Fruit fly (Drosophila melanogaster): ENCODE data around the gene CG9154.

CG9154 gene

dm6 chr2L:6076829-6077364, 6.4 kb upstream of the CG9154 start:
- TF ChIP-seq fru (GFP tag; optimal IDR thresholded peaks at IDR 0.05), result no peak

- TF ChIP-seq Rel (GFP tag; optimal IDR thresholded peaks at IDR 0.05) (no peak), Rel (tag; optimal IDR thresholded peaks at IDR 0.05) (peak; percentile 69), rgr (GFP tag; optimal IDR thresholded peaks at IDR 0.05) (no peak)
Measured at dm6 chr2L:6076143-6076542, 5.7 kb upstream of the CG9154 start.

dm6 chr2L:6075345-6075744, 4.9 kb upstream of the CG9154 start:
- TF ChIP-seq sage (GFP tag; optimal IDR thresholded peaks at IDR 0.05), result no peak
- no peak for TF ChIP-seq CG9705 (GFP tag; optimal IDR thresholded peaks at IDR 0.05)
- no peak for TF ChIP-seq tai (GFP tag; optimal IDR thresholded peaks at IDR 0.05)
- no peak for TF ChIP-seq N (GFP tag; optimal IDR thresholded peaks at IDR 0.05)
- no peak for TF ChIP-seq Hnf4 (GFP tag; optimal IDR thresholded peaks at IDR 0.05)
- TF ChIP-seq Hr78 (GFP tag; optimal IDR thresholded peaks at IDR 0.05), result no peak
- TF ChIP-seq Mio (GFP tag; optimal IDR thresholded peaks at IDR 0.05), result no peak
- TF ChIP-seq Vsx2 (GFP tag; optimal IDR thresholded peaks at IDR 0.05; ENCODE audit: partially characterized antibody), result no peak
- no peak for TF ChIP-seq rgr (GFP tag; optimal IDR thresholded peaks at IDR 0.05)
- no peak for TF ChIP-seq OdsH (GFP tag; optimal IDR thresholded peaks at IDR 0.05)
- TF ChIP-seq usp (GFP tag; optimal IDR thresholded peaks at IDR 0.05), result no peak
- TF ChIP-seq Abd-B (GFP tag; optimal IDR thresholded peaks at IDR 0.05), result no peak
- no peak for TF ChIP-seq h (GFP tag; optimal IDR thresholded peaks at IDR 0.05)
- no peak for TF ChIP-seq dsf (GFP tag; optimal IDR thresholded peaks at IDR 0.05; ENCODE audit: borderline replicate concordance)
- no peak for TF ChIP-seq psq (GFP tag; optimal IDR thresholded peaks at IDR 0.05)
- TF ChIP-seq GATAd (GFP tag; optimal IDR thresholded peaks at IDR 0.05), result no peak

- no peak for TF ChIP-seq N (GFP tag; optimal IDR thresholded peaks at IDR 0.05)
- no peak for TF ChIP-seq Mio (GFP tag; optimal IDR thresholded peaks at IDR 0.05)
- TF ChIP-seq CrebA (GFP tag; optimal IDR thresholded peaks at IDR 0.05; ENCODE audit: borderline replicate concordance), result no peak
- TF ChIP-seq Hr83 (GFP tag; optimal IDR thresholded peaks at IDR 0.05; ENCODE audit: poor library complexity, severe bottlenecking), result no peak
- TF ChIP-seq sage (GFP tag; optimal IDR thresholded peaks at IDR 0.05), result no peak
- TF ChIP-seq rgr (GFP tag; optimal IDR thresholded peaks at IDR 0.05), result no peak
- no peak for TF ChIP-seq Dif (GFP tag; optimal IDR thresholded peaks at IDR 0.05; ENCODE audit: partially characterized antibody)
- TF ChIP-seq HLH106 (tag; optimal IDR thresholded peaks at IDR 0.05), result no peak
- TF ChIP-seq dsf (GFP tag; optimal IDR thresholded peaks at IDR 0.05; ENCODE audit: borderline replicate concordance), result no peak
- TF ChIP-seq GATAd (GFP tag; optimal IDR thresholded peaks at IDR 0.05), result no peak
- no peak for TF ChIP-seq psq (GFP tag; optimal IDR thresholded peaks at IDR 0.05)
- TF ChIP-seq foxo (GFP tag; optimal IDR thresholded peaks at IDR 0.05), result no peak
- TF ChIP-seq Vsx2 (GFP tag; optimal IDR thresholded peaks at IDR 0.05; ENCODE audit: partially characterized antibody), result no peak
- TF ChIP-seq dl (GFP tag; optimal IDR thresholded peaks at IDR 0.05; ENCODE audit: insufficient read depth in 1 of 2, partially characterized antibody in 2 of 2), result no peak
- TF ChIP-seq Myc (optimal IDR thresholded peaks at IDR 0.05), result no peak
- TF ChIP-seq br (GFP tag; optimal IDR thresholded peaks at IDR 0.05), result no peak
- no peak for TF ChIP-seq jim (GFP tag; optimal IDR thresholded peaks at IDR 0.05)
- TF ChIP-seq ey (GFP tag; optimal IDR thresholded peaks at IDR 0.05), result no peak
- no peak for TF ChIP-seq CG9705 (GFP tag; optimal IDR thresholded peaks at IDR 0.05)
Measured at dm6 chr2L:6074314-6074713, 3.8 kb upstream of the CG9154 start.

dm6 chr2L:6073894-6074293, 3.4 kb upstream of the CG9154 start:
- no peak for TF ChIP-seq Abd-B (GFP tag; optimal IDR thresholded peaks at IDR 0.05)
- TF ChIP-seq Rel (GFP tag; optimal IDR thresholded peaks at IDR 0.05), result no peak
- no peak for TF ChIP-seq Rel (tag; optimal IDR thresholded peaks at IDR 0.05)
- TF ChIP-seq Dif (GFP tag; optimal IDR thresholded peaks at IDR 0.05; ENCODE audit: partially characterized antibody), result no peak
- TF ChIP-seq Myc (optimal IDR thresholded peaks at IDR 0.05), result no peak
- no peak for TF ChIP-seq N (GFP tag; optimal IDR thresholded peaks at IDR 0.05)
- TF ChIP-seq rgr (GFP tag; optimal IDR thresholded peaks at IDR 0.05), result no peak
- TF ChIP-seq Mio (GFP tag; optimal IDR thresholded peaks at IDR 0.05), result no peak
- no peak for TF ChIP-seq tai (GFP tag; optimal IDR thresholded peaks at IDR 0.05)
- no peak for TF ChIP-seq Jra (GFP tag; optimal IDR thresholded peaks at IDR 0.05)
- TF ChIP-seq jim (GFP tag; optimal IDR thresholded peaks at IDR 0.05), result no peak
- no peak for TF ChIP-seq usp (GFP tag; optimal IDR thresholded peaks at IDR 0.05)
- no peak for TF ChIP-seq psq (GFP tag; optimal IDR thresholded peaks at IDR 0.05)
- TF ChIP-seq br (GFP tag; optimal IDR thresholded peaks at IDR 0.05), result no peak

Measured in whole organism, wandering third instar larva.